Worm (Caenorhabditis elegans) whole organism, L2 larva: ENCODE measurements around the gene F23H12.10.

Experiments used
- nhr-11 ChIP-seq: fragments of 150-350 bp; optimal IDR thresholded peaks from 2 replicates; lab custom pipeline; 2014; ENCODE audit warnings: missing biosample characterization, missing genetic modification characterization
- nhr-12 ChIP-seq: fragments of 150-350 bp; optimal IDR thresholded peaks from 2 replicates; lab custom pipeline; 2014; ENCODE audit warnings: missing biosample characterization, missing genetic modification characterization

DNA sequence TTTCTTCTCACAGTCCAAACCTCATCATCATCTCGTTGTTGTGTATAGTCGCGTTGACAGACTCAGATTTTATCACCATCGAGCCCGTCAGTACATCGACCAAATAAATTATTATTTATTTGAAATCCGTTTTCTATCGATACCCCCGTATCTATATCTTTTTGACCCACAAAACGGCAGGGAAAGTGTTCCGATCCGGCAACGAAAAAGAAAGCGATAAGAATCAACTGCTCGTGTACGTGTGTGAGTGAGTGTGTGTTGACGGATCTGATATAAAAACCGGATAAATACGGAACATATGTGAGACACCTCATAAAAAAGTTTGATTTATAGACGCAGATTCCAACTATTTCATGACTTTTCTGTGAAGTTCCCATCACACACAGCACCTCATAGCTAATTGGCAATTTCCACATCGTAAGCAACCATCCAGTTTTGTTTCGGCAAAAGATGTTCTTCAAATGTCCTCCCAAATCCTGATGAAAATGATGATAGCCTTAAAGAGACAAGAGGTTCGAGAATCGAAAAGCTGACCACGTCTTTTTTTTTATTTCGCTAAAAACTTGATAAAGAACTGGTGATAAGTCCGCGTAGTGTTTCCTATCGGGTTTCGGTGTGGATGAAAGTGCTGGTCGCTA is 19.8 kb downstream of the F23H12.10 start:
- TF ChIP-seq nhr-11 (tag; lab: Kevin White, UChicago) (no peak), nhr-12 (no peak)
